Worm (Caenorhabditis elegans): Measurements from ENCODE around the gene nas-4.

ce11 chrIII:6406829-6407228 lies 8.6 kb downstream of the nas-4 start, which contains the start of gene let-756:
- TF ChIP-seq flt-1 (GFP tag; IDR thresholded peaks at IDR 0.05) (no peak), ztf-29 (GFP tag; IDR thresholded peaks at IDR 0.05) (no peak)

Measured in whole organism, midembryonic.